Worm (Caenorhabditis elegans): ENCODE measurements around the gene trxr-1.
A peak's percentile ranks its signal among the peaks of the same experiment; 100 is the strongest.

The trxr-1 gene

DNA sequence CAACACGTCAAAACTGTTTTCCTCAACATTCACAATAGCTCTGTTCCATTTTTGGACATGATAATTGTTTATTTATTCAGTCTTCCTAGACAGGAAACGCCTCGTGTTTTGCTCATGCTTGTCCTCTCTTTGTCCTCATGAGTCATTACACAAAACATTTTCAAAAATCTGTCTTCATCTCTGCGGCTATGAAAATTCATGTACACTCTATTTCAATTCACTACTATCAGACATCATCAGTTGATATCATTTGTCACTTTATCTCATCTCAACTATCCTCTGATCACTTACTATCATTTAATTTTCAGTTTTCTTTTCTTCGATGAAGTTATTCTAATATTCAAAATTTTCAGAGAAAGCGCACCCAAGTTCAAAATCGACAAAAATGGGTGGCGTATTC, 12.1 kb downstream of the trxr-1 start, which contains the start of gene adah-1:
Gene adah-1, plus strand, starts transcription at position 354 of the 400 bp plus-strand sequence.
- TF ChIP-seq mml-1 (tag; optimal IDR thresholded peaks at IDR 0.05): peak; percentile 15
- no peak for TF ChIP-seq fos-1 (tag; optimal IDR thresholded peaks at IDR 0.05)

DNA sequence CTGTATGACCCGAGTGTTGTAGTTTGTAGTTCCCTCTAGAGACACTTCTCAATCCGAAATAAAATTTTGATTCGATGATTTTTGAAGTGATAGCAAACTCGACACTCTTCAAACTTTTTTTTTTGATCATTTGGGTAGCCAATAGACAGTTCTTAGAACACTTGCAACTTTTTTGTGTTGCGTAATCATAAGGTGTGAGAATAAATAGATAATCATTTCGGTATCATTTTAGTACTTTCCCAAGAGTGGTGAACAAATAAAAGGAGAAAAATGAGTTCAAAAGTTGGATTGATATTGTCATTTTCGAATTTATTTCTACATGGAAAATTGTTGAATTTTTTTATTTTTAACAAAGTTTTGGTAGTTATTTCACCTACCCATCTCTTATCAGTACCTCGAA, 13.1 kb downstream of the trxr-1 start:
- TF ChIP-seq snpc-4 (tag; optimal IDR thresholded peaks at IDR 0.05) (no peak), elt-2 (tag; optimal IDR thresholded peaks at IDR 0.05) (peak; percentile 49), pqm-1 (tag; optimal IDR thresholded peaks at IDR 0.05) (peak; percentile 39), skn-1 (tag; optimal IDR thresholded peaks at IDR 0.05) (no peak), tbx-2 (tag; optimal IDR thresholded peaks at IDR 0.05) (no peak)

DNA sequence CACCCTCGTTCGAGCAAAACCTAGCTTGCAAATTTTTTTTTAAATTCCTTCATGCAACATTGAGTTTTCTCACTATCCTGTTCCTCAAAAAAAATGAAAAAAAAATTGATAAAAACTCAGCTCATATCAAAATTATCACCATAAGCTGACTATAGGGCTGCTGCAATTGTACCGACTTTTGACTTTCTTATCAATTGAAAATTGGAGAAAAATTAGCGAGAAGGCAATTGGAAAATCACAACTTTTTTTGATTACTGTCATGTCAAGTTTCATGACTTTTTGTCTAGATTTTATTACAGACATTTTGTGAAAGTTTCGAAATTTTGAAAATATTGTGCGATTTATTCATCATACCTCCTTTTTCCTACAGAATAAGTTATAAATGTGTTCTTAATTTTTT, 14.1 kb downstream of the trxr-1 start:
- TF ChIP-seq pqm-1 (tag; optimal IDR thresholded peaks at IDR 0.05): peak; percentile 67
- no peak for TF ChIP-seq nhr-23 (tag; optimal IDR thresholded peaks at IDR 0.05)
- peak; percentile 8 for TF ChIP-seq pha-4 (tag; optimal IDR thresholded peaks at IDR 0.05)
- no peak for TF ChIP-seq nhr-43 (tag; optimal IDR thresholded peaks at IDR 0.05; ENCODE audit: poor library complexity, severe bottlenecking)
- TF ChIP-seq elt-2 (tag; optimal IDR thresholded peaks at IDR 0.05): peak; percentile 90

DNA sequence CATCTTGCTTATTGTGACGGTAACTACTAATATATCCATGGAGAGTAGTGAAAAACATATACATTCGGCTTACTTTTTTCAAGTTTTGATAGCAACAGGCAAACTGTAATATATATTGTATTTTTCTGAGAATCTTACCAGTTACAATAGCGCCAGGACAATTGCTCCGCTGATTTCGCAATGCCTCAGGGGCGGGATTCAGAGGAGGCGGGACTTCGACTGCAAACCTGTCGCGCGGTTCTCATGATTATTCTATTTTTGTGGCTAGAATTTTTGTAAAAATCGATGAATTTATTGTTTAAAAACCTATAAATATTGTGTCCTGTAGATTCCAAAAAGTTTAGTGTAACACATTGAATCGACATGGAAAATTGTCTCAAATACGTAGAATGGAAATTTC, 19.3 kb downstream of the trxr-1 start:
- no peak for TF ChIP-seq eor-1 (tag; optimal IDR thresholded peaks at IDR 0.05)
- no peak for TF ChIP-seq nhr-237 (tag; optimal IDR thresholded peaks at IDR 0.05)
- no peak for TF ChIP-seq zag-1 (tag; optimal IDR thresholded peaks at IDR 0.05)
- peak; percentile 58 for TF ChIP-seq fkh-10 (GFP tag; optimal IDR thresholded peaks at IDR 0.05)

DNA sequence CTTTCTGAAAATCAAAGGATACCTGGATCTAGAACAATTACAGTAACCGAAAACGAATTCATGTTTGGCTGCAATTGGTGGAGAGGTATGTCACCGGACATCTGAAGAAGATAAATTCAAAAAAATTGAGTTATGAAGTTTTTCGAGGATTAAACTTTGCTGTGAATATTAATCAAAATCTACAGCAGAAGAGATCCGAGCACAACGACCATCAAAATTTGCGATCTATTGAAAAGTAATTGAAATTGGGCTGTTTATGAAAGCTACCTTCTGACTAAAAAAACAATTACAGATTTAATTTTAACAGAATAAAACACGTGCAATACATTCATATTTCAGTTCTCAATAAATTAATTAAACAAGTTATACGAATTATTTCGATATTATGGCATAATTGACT, 20.7 kb downstream of the trxr-1 start, which contains the start of gene C06G3.8:
Gene C06G3.8, minus strand, starts transcription at position 101 of the 400 bp plus-strand sequence.
- no peak for TF ChIP-seq zag-1 (tag; optimal IDR thresholded peaks at IDR 0.05)
- TF ChIP-seq lin-39 (tag; optimal IDR thresholded peaks at IDR 0.05): no peak
- no peak for TF ChIP-seq mdl-1 (tag; optimal IDR thresholded peaks at IDR 0.05)
- TF ChIP-seq unc-39 (tag; optimal IDR thresholded peaks at IDR 0.05): no peak
- no peak for TF ChIP-seq nhr-23 (tag; optimal IDR thresholded peaks at IDR 0.05)
- TF ChIP-seq lin-15B (tag; optimal IDR thresholded peaks at IDR 0.05): no peak
- no peak for TF ChIP-seq sea-2 (GFP tag; optimal IDR thresholded peaks at IDR 0.05)
- no peak for TF ChIP-seq nhr-43 (tag; optimal IDR thresholded peaks at IDR 0.05; ENCODE audit: poor library complexity, severe bottlenecking)
- no peak for TF ChIP-seq ceh-82 (tag; optimal IDR thresholded peaks at IDR 0.05)
- no peak for TF ChIP-seq eor-1 (tag; optimal IDR thresholded peaks at IDR 0.05)
- TF ChIP-seq R02D3.7 (tag; optimal IDR thresholded peaks at IDR 0.05): no peak
- TF ChIP-seq nhr-77 (tag; optimal IDR thresholded peaks at IDR 0.05): no peak
- TF ChIP-seq nhr-67 (tag; optimal IDR thresholded peaks at IDR 0.05): no peak
- no peak for TF ChIP-seq nhr-28 (tag; optimal IDR thresholded peaks at IDR 0.05)
- TF ChIP-seq tbx-2 (tag; optimal IDR thresholded peaks at IDR 0.05): no peak
- TF ChIP-seq jun-1 (tag; optimal IDR thresholded peaks at IDR 0.05): no peak
- TF ChIP-seq nfya-1 (tag; optimal IDR thresholded peaks at IDR 0.05; ENCODE audit: insufficient read depth): no peak
- TF ChIP-seq ztf-4 (tag; optimal IDR thresholded peaks at IDR 0.05): no peak
- TF ChIP-seq lsy-12 (tag; optimal IDR thresholded peaks at IDR 0.05): no peak

DNA sequence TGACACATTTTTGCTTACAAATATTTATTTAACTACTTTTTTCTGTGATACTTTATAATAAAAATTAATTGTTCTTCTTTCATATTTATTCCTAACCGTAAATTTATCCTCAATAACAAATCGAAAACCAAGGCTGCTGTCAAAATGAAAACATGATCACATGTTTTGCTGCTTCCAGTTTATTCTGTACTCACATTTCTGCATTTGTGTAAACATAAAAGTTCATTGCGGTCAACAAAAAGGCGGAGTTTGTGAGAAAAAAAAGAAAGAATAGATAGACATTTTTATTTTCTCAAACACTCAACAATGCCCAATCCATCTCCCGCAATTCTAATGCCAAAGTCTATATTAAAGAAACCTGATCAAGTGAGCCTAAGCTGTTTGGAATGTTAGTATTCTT, 24.1 kb downstream of the trxr-1 start, which contains the start of gene C06G3.3:
Gene C06G3.3, plus strand, starts transcription at position 301 of the 400 bp plus-strand sequence.
- TF ChIP-seq mdl-1 (tag; optimal IDR thresholded peaks at IDR 0.05) (no peak), pha-4 (tag; optimal IDR thresholded peaks at IDR 0.05) (peak; percentile 58)

DNA sequence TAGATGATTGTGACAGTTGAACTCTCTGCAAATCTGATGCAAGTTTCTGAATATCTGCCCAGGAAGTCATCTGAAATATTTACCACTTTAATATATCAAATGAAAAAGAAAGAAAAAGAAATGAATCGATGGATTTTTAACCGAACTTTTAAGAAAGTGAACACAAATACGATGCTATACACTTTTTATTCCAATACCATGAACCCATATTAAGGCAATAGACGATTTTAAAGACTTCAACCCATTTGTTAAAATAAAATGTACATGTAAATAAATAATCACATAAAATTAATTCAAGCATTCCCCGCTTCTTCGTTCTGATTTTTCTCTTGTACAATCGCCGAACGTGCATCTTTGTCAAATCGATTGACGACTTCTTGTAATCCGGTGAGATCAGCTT, 25.0 kb downstream of the trxr-1 start, which contains the start of gene ufl-1:
Gene ufl-1, minus strand, starts transcription at position 70 of the 400 bp plus-strand sequence.
- no peak for TF ChIP-seq ceh-16 (tag; optimal IDR thresholded peaks at IDR 0.05)

Data from whole organism, L3 larva.